Worm (Caenorhabditis elegans): ENCODE measurements around the gene F12E12.2.

DNA sequence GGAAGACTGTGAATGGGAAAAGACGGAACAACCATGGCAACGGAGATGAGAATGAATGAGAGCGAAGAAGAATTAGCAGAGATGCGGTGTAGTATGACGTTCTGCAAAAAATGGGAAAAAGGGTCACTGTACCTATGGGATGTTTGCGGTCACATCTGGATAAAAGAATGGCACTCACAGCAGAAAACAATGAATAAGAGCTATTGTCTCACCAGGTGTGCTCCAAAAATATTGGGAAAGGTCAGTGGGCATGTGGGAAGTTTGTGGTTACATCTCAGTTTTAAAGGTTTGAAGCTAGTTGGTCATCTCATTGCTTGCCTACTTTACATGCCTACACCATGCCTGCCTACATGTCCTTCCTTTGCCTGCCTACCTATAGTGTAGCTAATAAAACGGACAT, 10.9 kb downstream of the F12E12.2 start, which contains the start of gene fbxb-91:
- TF ChIP-seq W03F9.2 (tag; optimal IDR thresholded peaks at IDR 0.05), result no peak
- no peak for TF ChIP-seq him-1 (tag; optimal IDR thresholded peaks at IDR 0.05)
- no peak for TF ChIP-seq dao-5 (tag; optimal IDR thresholded peaks at IDR 0.05)

Measured in whole organism, L4/young adult.